Fruit fly (Drosophila melanogaster) whole organism: ENCODE data around the gene epsilonCOP.

Experiments
- Dll ChIP-seq: fragments of >200 bp; optimal IDR thresholded peaks from 2 replicates; lab custom pipeline; 2017
- pan ChIP-seq: fragments of >200 bp; optimal IDR thresholded peaks from 2 replicates; lab custom pipeline; 2017
- usp ChIP-seq: fragments of >200 bp; optimal IDR thresholded peaks from 2 replicates; lab custom pipeline; 2017; ENCODE audit warnings: missing biosample characterization, missing genetic modification characterization, mixed read lengths

DNA sequence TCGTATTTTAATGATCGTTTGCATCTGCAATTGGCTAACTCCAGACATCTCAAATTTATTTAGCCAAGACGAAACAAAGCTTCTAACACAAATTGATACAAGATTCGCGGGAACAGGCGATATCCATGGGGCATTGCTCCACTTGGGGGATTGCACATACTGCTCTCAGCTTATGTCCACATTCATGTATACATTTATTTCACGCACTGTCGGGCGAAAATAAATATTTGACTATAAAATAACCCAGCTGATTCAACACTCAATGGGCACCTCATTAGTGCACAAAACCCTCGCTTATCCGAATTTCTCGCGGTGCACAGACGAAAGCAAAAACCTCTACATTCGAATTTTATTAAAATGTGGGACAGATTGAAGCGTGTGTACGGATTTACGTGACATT, 27.4 kb upstream of the epsilonCOP start:
- no peak for TF ChIP-seq Dll (lab: Kevin White, UChicago)
- no peak for TF ChIP-seq usp (GFP tag; lab: Kevin White, UChicago)
- no peak for TF ChIP-seq pan
